Fruit fly (Drosophila melanogaster) whole organism, embryonic: ENCODE data around the gene hang.

Experiments
- Adf1 ChIP-seq: fragments of 200-800 bp; sonication (Bioruptor generic); IDR thresholded peaks from 2 replicates; pipeline ENCODE4 v1.3.6; 2022; ENCODE audit warnings: missing biosample characterization, missing genetic modification characterization
- Antp ChIP-seq: fragments of 200-800 bp; sonication (Bioruptor generic); optimal IDR thresholded peaks from 3 replicates; lab custom pipeline; 2016; ENCODE audit warnings: missing biosample characterization, missing genetic modification characterization
- Asciz ChIP-seq: fragments of 200-800 bp; sonication (Bioruptor generic); optimal IDR thresholded peaks from 2 replicates; lab custom pipeline; 2017; ENCODE audit warnings: missing biosample characterization, mild to moderate bottlenecking, missing genetic modification characterization, missing genetic modification reagents
- Bdp1 ChIP-seq: fragments of 200-800 bp; sonication (Bioruptor generic); optimal IDR thresholded peaks from 3 replicates; lab custom pipeline; 2016; ENCODE audit warnings: missing biosample characterization, missing genetic modification characterization
- CG12104 ChIP-seq: fragments of 200-800 bp; sonication (Bioruptor generic); optimal IDR thresholded peaks from 3 replicates; lab custom pipeline; 2016; ENCODE audit warnings: missing biosample characterization, missing genetic modification characterization
- CG13424 ChIP-seq: fragments of 200-800 bp; sonication (Bioruptor generic); optimal IDR thresholded peaks from 2 replicates; lab custom pipeline; 2019; ENCODE audit warnings: missing biosample characterization, mild to moderate bottlenecking, missing genetic modification characterization, moderate library complexity
- CG14050 ChIP-seq: fragments of 200-800 bp; sonication (Bioruptor generic); IDR thresholded peaks from 3 replicates; pipeline ENCODE4 v1.3.6; 2022; ENCODE audit warnings: missing biosample characterization, missing genetic modification characterization
- CG15601 ChIP-seq: fragments of 200-800 bp; sonication (Bioruptor generic); optimal IDR thresholded peaks from 3 replicates; lab custom pipeline; 2019; ENCODE audit warnings: missing biosample characterization, mild to moderate bottlenecking, missing genetic modification characterization, moderate library complexity
- CG16779 ChIP-seq: fragments of 200-800 bp; sonication (Bioruptor generic); IDR thresholded peaks from 2 replicates; pipeline ENCODE4 v1.3.6; 2022; ENCODE audit warnings: missing biosample characterization, missing genetic modification characterization
- CG16813 ChIP-seq: fragments of 200-800 bp; sonication (Bioruptor generic); IDR thresholded peaks from 3 replicates; pipeline ENCODE4 v1.3.6; 2022; ENCODE audit warnings: missing biosample characterization, missing genetic modification characterization; ENCODE audit not compliant: partially characterized antibody
- CG18476 ChIP-seq: fragments of 200-800 bp; sonication (Bioruptor generic); optimal IDR thresholded peaks from 2 replicates; lab custom pipeline; 2016; ENCODE audit warnings: missing biosample characterization, mild to moderate bottlenecking, missing genetic modification characterization
- CG18619 ChIP-seq: fragments of 200-800 bp; sonication (Bioruptor generic); optimal IDR thresholded peaks from 3 replicates; lab custom pipeline; 2017; ENCODE audit warnings: missing biosample characterization, mild to moderate bottlenecking, missing genetic modification characterization
- CG2875 ChIP-seq: fragments of 200-800 bp; sonication (Bioruptor generic); optimal IDR thresholded peaks from 2 replicates; lab custom pipeline; 2017; ENCODE audit warnings: missing biosample characterization, mild to moderate bottlenecking, missing genetic modification characterization, missing genetic modification reagents
- CG32767 ChIP-seq: fragments of 200-800 bp; sonication (Bioruptor generic); IDR thresholded peaks from 2 replicates; pipeline ENCODE4 v1.3.6; 2022; ENCODE audit warnings: missing biosample characterization, missing genetic modification characterization
- CG3726 ChIP-seq: fragments of 200-800 bp; sonication (Bioruptor generic); IDR thresholded peaks from 3 replicates; pipeline ENCODE4, ENCODE4 v1.3.6; 2022; ENCODE audit warnings: missing biosample characterization, missing genetic modification characterization
- CG43689 ChIP-seq: fragments of 200-800 bp; sonication (Bioruptor generic); IDR thresholded peaks from 2 replicates; pipeline ENCODE4 v1.3.6; 2022; ENCODE audit warnings: missing biosample characterization, missing genetic modification characterization
- CG6813 ChIP-seq: fragments of 200-800 bp; sonication (Bioruptor generic); optimal IDR thresholded peaks from 2 replicates; lab custom pipeline; 2017; ENCODE audit warnings: missing biosample characterization, missing genetic modification characterization, mild to moderate bottlenecking, moderate library complexity, missing genetic modification reagents
- CG6854 ChIP-seq: fragments of 200-800 bp; sonication (Bioruptor generic); optimal IDR thresholded peaks from 3 replicates; lab custom pipeline; 2017; ENCODE audit warnings: missing biosample characterization, mild to moderate bottlenecking, missing genetic modification characterization
- CG9437 ChIP-seq: fragments of 200-800 bp; sonication (Bioruptor generic); optimal IDR thresholded peaks from 2 replicates; lab custom pipeline; 2018; ENCODE audit warnings: missing biosample characterization, mild to moderate bottlenecking, missing genetic modification characterization
- CG9817 ChIP-seq: fragments of 200-800 bp; sonication (Bioruptor generic); optimal IDR thresholded peaks from 2 replicates; lab custom pipeline; 2018; ENCODE audit warnings: missing biosample characterization, mild to moderate bottlenecking, missing genetic modification characterization, moderate library complexity
- CG9876 ChIP-seq: fragments of 200-800 bp; sonication (Bioruptor generic); optimal IDR thresholded peaks from 2 replicates; lab custom pipeline; 2016; ENCODE audit warnings: missing biosample characterization, missing genetic modification characterization
- Camta ChIP-seq: fragments of 200-800 bp; sonication (Bioruptor generic); optimal IDR thresholded peaks from 2 replicates; lab custom pipeline; 2016; ENCODE audit warnings: missing biosample characterization, missing genetic modification characterization
- Dip2 ChIP-seq: fragments of 200-800 bp; sonication (Bioruptor generic); IDR thresholded peaks from 2 replicates; pipeline ENCODE4 v1.3.6; 2022; ENCODE audit warnings: missing biosample characterization, missing genetic modification characterization
- GATAe ChIP-seq: fragments of 200-800 bp; sonication (Bioruptor generic); conservative IDR thresholded peaks from 2 replicates; pipeline ENCODE4 v1.3.6; 2022; ENCODE audit warnings: missing biosample characterization, missing genetic modification characterization
- H15 ChIP-seq: fragments of 200-800 bp; sonication (Bioruptor generic); IDR thresholded peaks from 3 replicates; pipeline ENCODE4 v1.3.6; 2022; ENCODE audit warnings: missing biosample characterization, missing genetic modification characterization
- MESR4 ChIP-seq: fragments of 200-800 bp; sonication (Bioruptor generic); optimal IDR thresholded peaks from 2 replicates; lab custom pipeline; 2018; ENCODE audit warnings: missing biosample characterization, mild to moderate bottlenecking, missing genetic modification characterization, moderate library complexity
- Nf-YA ChIP-seq: fragments of 200-800 bp; sonication (Bioruptor generic); IDR thresholded peaks from 2 replicates; pipeline ENCODE4 v1.3.6; 2022; ENCODE audit warnings: missing biosample characterization, missing genetic modification characterization
- Nf-YB ChIP-seq: fragments of 200-800 bp; sonication (Bioruptor generic); optimal IDR thresholded peaks from 3 replicates; lab custom pipeline; 2019; ENCODE audit warnings: missing biosample characterization, mild to moderate bottlenecking, missing genetic modification characterization, moderate library complexity
- Nf-YC ChIP-seq: fragments of 200-800 bp; optimal IDR thresholded peaks from 3 replicates; lab custom pipeline; 2019; ENCODE audit warnings: missing biosample characterization, mild to moderate bottlenecking, missing genetic modification characterization, moderate library complexity
- Oaz ChIP-seq: fragments of 200-800 bp; sonication (Bioruptor generic); IDR thresholded peaks from 2 replicates; pipeline ENCODE4 v1.3.6; 2022; ENCODE audit warnings: missing biosample characterization, missing genetic modification characterization
- Spps ChIP-seq: fragments of 200-800 bp; sonication (Bioruptor generic); optimal IDR thresholded peaks from 2 replicates; lab custom pipeline; 2018; ENCODE audit warnings: missing biosample characterization, mild to moderate bottlenecking, missing genetic modification characterization
- Taf1 ChIP-seq: fragments of 200-800 bp; sonication (Bioruptor generic); IDR thresholded peaks from 2 replicates; pipeline ENCODE4 v1.3.6; 2022; ENCODE audit warnings: missing biosample characterization, missing genetic modification characterization
- br ChIP-seq: fragments of >200 bp; optimal IDR thresholded peaks from 2 replicates; lab custom pipeline; 2017
- cad ChIP-seq: fragments of >200 bp; optimal IDR thresholded peaks from 2 replicates; lab custom pipeline; 2017; ENCODE audit warnings: missing biosample characterization, missing genetic modification characterization
- crol ChIP-seq: fragments of 200-800 bp; sonication (Bioruptor generic); IDR thresholded peaks from 2 replicates; pipeline ENCODE4 v1.3.6; 2022; ENCODE audit warnings: missing biosample characterization, missing genetic modification characterization
- danr ChIP-seq: fragments of 200-800 bp; sonication (Bioruptor generic); IDR thresholded peaks from 2 replicates; pipeline ENCODE4 v1.3.6; 2022; ENCODE audit warnings: missing biosample characterization, missing genetic modification characterization
- gcm ChIP-seq: fragments of 200-800 bp; sonication (Bioruptor generic); optimal IDR thresholded peaks from 2 replicates; lab custom pipeline; 2019; ENCODE audit warnings: missing biosample characterization, mild to moderate bottlenecking, missing genetic modification characterization, moderate library complexity
- gem ChIP-seq: fragments of 200-800 bp; sonication (Bioruptor generic); optimal IDR thresholded peaks from 2 replicates; lab custom pipeline; 2019; ENCODE audit warnings: missing biosample characterization, mild to moderate bottlenecking, missing genetic modification characterization, moderate library complexity
- gro ChIP-seq: fragments of 200-800 bp; sonication (Bioruptor generic); optimal IDR thresholded peaks from 2 replicates; lab custom pipeline; 2016; ENCODE audit warnings: missing biosample characterization, missing genetic modification characterization
- ham ChIP-seq: fragments of 200-800 bp; sonication (Bioruptor generic); IDR thresholded peaks from 2 replicates; pipeline ENCODE4 v1.3.6; 2022; ENCODE audit warnings: missing biosample characterization, missing genetic modification characterization
- lab ChIP-seq: fragments of 200-800 bp; sonication (Bioruptor generic); optimal IDR thresholded peaks from 3 replicates; lab custom pipeline; 2017; ENCODE audit warnings: missing biosample characterization, missing genetic modification characterization, mild to moderate bottlenecking, moderate library complexity, missing genetic modification reagents
- nerfin-2 ChIP-seq: fragments of 200-800 bp; sonication (Bioruptor generic); IDR thresholded peaks from 2 replicates; pipeline ENCODE4 v1.3.6; 2022; ENCODE audit warnings: missing biosample characterization, missing genetic modification characterization; ENCODE audit not compliant: partially characterized antibody
- onecut ChIP-seq: fragments of 200-800 bp; sonication (Bioruptor generic); IDR thresholded peaks from 2 replicates; pipeline ENCODE4 v1.3.6; 2022; ENCODE audit warnings: missing biosample characterization, missing genetic modification characterization
- pho ChIP-seq: fragments of 200-800 bp; sonication (Bioruptor generic); optimal IDR thresholded peaks from 2 replicates; lab custom pipeline; 2016; ENCODE audit warnings: missing biosample characterization, missing genetic modification characterization
- pita ChIP-seq: fragments of 200-800 bp; sonication (Bioruptor generic); optimal IDR thresholded peaks from 2 replicates; lab custom pipeline; 2017; ENCODE audit warnings: missing biosample characterization, mild to moderate bottlenecking, missing genetic modification characterization
- ro ChIP-seq: fragments of 200-800 bp; sonication (Bioruptor generic); IDR thresholded peaks from 2 replicates; pipeline ENCODE4 v1.3.6; 2022; ENCODE audit warnings: missing biosample characterization, missing genetic modification characterization
- slbo ChIP-seq: fragments of 200-800 bp; sonication (Bioruptor generic); IDR thresholded peaks from 2 replicates; pipeline ENCODE4 v1.3.6; 2022; ENCODE audit warnings: missing biosample characterization, missing genetic modification characterization
- slp2 ChIP-seq: fragments of 200-800 bp; sonication (Bioruptor generic); optimal IDR thresholded peaks from 2 replicates; lab custom pipeline; 2016; ENCODE audit warnings: missing biosample characterization, missing genetic modification characterization
- ttk ChIP-seq: fragments of 200-800 bp; sonication (Bioruptor generic); IDR thresholded peaks from 2 replicates; pipeline ENCODE4 v2.1.2; 2022; ENCODE audit warnings: missing biosample characterization, missing genetic modification characterization
- tx ChIP-seq: fragments of 200-800 bp; sonication (Bioruptor generic); optimal IDR thresholded peaks from 2 replicates; lab custom pipeline; 2016; ENCODE audit warnings: missing biosample characterization, missing genetic modification characterization
- unpg ChIP-seq: fragments of 200-800 bp; sonication (Bioruptor generic); optimal IDR thresholded peaks from 3 replicates; lab custom pipeline; 2018; ENCODE audit warnings: missing biosample characterization, mild to moderate bottlenecking, missing genetic modification characterization, moderate library complexity
- vnd ChIP-seq: fragments of 200-800 bp; sonication (Bioruptor generic); IDR thresholded peaks from 3 replicates; pipeline ENCODE4 v1.3.6; 2022; ENCODE audit warnings: missing biosample characterization, missing genetic modification characterization; ENCODE audit not compliant: partially characterized antibody

The hang gene

DNA sequence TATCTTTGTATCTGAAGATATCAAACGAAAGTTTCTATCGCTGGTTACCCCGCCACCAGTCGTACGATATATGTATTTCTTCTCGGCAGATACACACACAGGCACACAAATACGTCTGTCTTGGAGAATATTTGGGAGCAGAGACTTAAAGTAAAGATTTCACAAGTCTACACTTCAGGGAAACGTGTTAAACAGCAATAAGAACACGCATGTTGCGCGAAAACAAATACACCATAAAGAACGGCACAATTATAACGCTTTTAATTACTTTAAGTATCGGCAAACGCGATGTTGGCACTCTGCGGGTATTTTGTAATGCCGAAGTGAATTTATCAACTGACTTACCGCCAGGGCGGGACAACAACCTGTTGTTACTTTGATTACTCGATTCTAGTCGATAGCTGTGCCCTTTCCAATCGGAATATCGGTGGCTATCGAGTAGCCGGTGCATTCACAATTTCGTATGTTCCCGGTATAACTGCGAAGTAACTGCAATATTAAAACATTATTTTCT lies 675 bp upstream of the hang start, which contains the start of gene AnxB11 (continued):
- no peak for TF ChIP-seq CG9876 (GFP tag; lab: Kevin White, UChicago)
- no peak for TF ChIP-seq tx (GFP tag; lab: Kevin White, UChicago)
- peak; percentile 33; the same call in 2 of the 3 replicates for TF ChIP-seq vnd
- no peak for TF ChIP-seq ro (GFP tag; lab: Robert Waterston, UW)
- peak; percentile 8; the same call in 1 of the 2 replicates for TF ChIP-seq Adf1 (GFP tag; lab: Robert Waterston, UW)
- no peak for TF ChIP-seq onecut
- no peak for TF ChIP-seq ttk
- peak; percentile 14; the same call in 2 of the 3 replicates for TF ChIP-seq CG16813
- TF ChIP-seq CG18476, result no peak
- peak; percentile 17 for TF ChIP-seq lab
- no peak for TF ChIP-seq Dip2 (GFP tag; lab: Robert Waterston, UW)
- TF ChIP-seq gro (GFP tag; lab: Kevin White, UChicago), result no peak
- TF ChIP-seq GATAe (GFP tag; lab: Robert Waterston, UW), result no peak
- TF ChIP-seq slp2 (GFP tag; lab: Kevin White, UChicago), result no peak
- TF ChIP-seq Taf1 (GFP tag; lab: Robert Waterston, UW), result no peak
- no peak for TF ChIP-seq pita (GFP tag; lab: Kevin White, UChicago)
- no peak for TF ChIP-seq Asciz (GFP tag; lab: Kevin White, UChicago)
- no peak for TF ChIP-seq Camta
- no peak for TF ChIP-seq ham (GFP tag; lab: Robert Waterston, UW)
- TF ChIP-seq CG9817 (tag; lab: Kevin White, UChicago), result no peak
- TF ChIP-seq CG14050 (GFP tag; lab: Robert Waterston, UW), result no peak
- no peak for TF ChIP-seq gem (tag; lab: Kevin White, UChicago)
- no peak for TF ChIP-seq CG6854 (GFP tag; lab: Kevin White, UChicago)
- TF ChIP-seq br, result no peak
- TF ChIP-seq CG18619 (GFP tag; lab: Kevin White, UChicago), result no peak
- TF ChIP-seq nerfin-2 (GFP tag; lab: Robert Waterston, UW), result no peak; the same call in 1 of the 2 replicates
- peak; percentile 52; the same call in 1 of the 2 replicates for TF ChIP-seq CG32767
- TF ChIP-seq CG2875 (GFP tag; lab: Kevin White, UChicago), result no peak
- no peak for TF ChIP-seq Nf-YA (GFP tag; lab: Robert Waterston, UW)
- TF ChIP-seq Nf-YC (tag; lab: Kevin White, UChicago), result no peak
- TF ChIP-seq CG16779 (GFP tag; lab: Robert Waterston, UW), result no peak
- TF ChIP-seq pho, result no peak
- TF ChIP-seq CG3726 (GFP tag; lab: Robert Waterston, UW), result no peak
- TF ChIP-seq MESR4 (GFP tag; lab: Kevin White, UChicago), result peak; percentile 53
- no peak for TF ChIP-seq CG12104 (GFP tag; lab: Kevin White, UChicago)
- no peak for TF ChIP-seq CG6813 (GFP tag; lab: Kevin White, UChicago)
- no peak for TF ChIP-seq CG13424 (tag; lab: Kevin White, UChicago)
- no peak for TF ChIP-seq Oaz (GFP tag; lab: Robert Waterston, UW)
- no peak for TF ChIP-seq Bdp1
- no peak for TF ChIP-seq crol (GFP tag; lab: Robert Waterston, UW)
- TF ChIP-seq Nf-YB (GFP tag; lab: Kevin White, UChicago), result no peak
- TF ChIP-seq CG9437 (GFP tag; lab: Kevin White, UChicago), result no peak
- TF ChIP-seq danr, result no peak
- no peak for TF ChIP-seq gcm
- TF ChIP-seq unpg (GFP tag; lab: Kevin White, UChicago), result no peak
- TF ChIP-seq H15, result no peak
- no peak for TF ChIP-seq CG43689 (GFP tag; lab: Robert Waterston, UW)
- no peak for TF ChIP-seq Antp (GFP tag; lab: Kevin White, UChicago)
- no peak for TF ChIP-seq cad
- TF ChIP-seq CG15601, result no peak
- no peak for TF ChIP-seq Spps
- TF ChIP-seq slbo (GFP tag; lab: Robert Waterston, UW), result no peak
